Fruit fly (Drosophila melanogaster): ENCODE data around the gene CG31751.

Gene CG31751

dm6 chr2L:18702721-18703488 is 25.9 kb downstream of the CG31751 start, which contains the start of the genes CG10376 and CG10343 (continued):
- TF ChIP-seq CG1529 (GFP tag; optimal IDR thresholded peaks at IDR 0.05) (peak; percentile 62), CG7839 (tag; optimal IDR thresholded peaks at IDR 0.05) (peak; percentile 95), hth (optimal IDR thresholded peaks at IDR 0.05) (no peak), chif (GFP tag; optimal IDR thresholded peaks at IDR 0.05) (peak in 1 of 2 experiments; percentile 54), org-1 (GFP tag; optimal IDR thresholded peaks at IDR 0.05) (peak; percentile 44), CG4282 (GFP tag; optimal IDR thresholded peaks at IDR 0.05) (no peak), CG13123 (GFP tag; optimal IDR thresholded peaks at IDR 0.05) (peak; percentile 55), Lhr (GFP tag; optimal IDR thresholded peaks at IDR 0.05) (peak; percentile 67), Sry-β (GFP tag; optimal IDR thresholded peaks at IDR 0.05) (peak; percentile 74), ash1 (GFP tag; optimal IDR thresholded peaks at IDR 0.05) (no peak), E2f1 (GFP tag; IDR thresholded peaks at IDR 0.05) (peak; percentile 76), az2 (GFP tag; optimal IDR thresholded peaks at IDR 0.05) (peak; percentile 88), da (GFP tag; optimal IDR thresholded peaks at IDR 0.05) (no peak), CG14441 (GFP tag; IDR thresholded peaks at IDR 0.05) (peak; percentile 82), CG14050 (GFP tag; IDR thresholded peaks at IDR 0.05) (peak; percentile 66), CG3163 (GFP tag; optimal IDR thresholded peaks at IDR 0.05) (no peak), nau (GFP tag; optimal IDR thresholded peaks at IDR 0.05) (no peak)

- TF ChIP-seq CG14050 (GFP tag; IDR thresholded peaks at IDR 0.05) (peak; percentile 90), pan (optimal IDR thresholded peaks at IDR 0.05) (no peak), pan (GFP tag; optimal IDR thresholded peaks at IDR 0.05 in 1 of 2, IDR thresholded peaks at IDR 0.05 in 1 of 2) (peak in 1 of 2 experiments; percentile 87), Hmx (GFP tag; optimal IDR thresholded peaks at IDR 0.05) (peak; percentile 81), CTCF (GFP tag; optimal IDR thresholded peaks at IDR 0.05) (no peak), Eip74EF (GFP tag; optimal IDR thresholded peaks at IDR 0.05) (peak in 1 of 2 experiments; percentile 46), E2f1 (GFP tag; IDR thresholded peaks at IDR 0.05) (peak; percentile 82), Drgx (GFP tag; IDR thresholded peaks at IDR 0.05) (peak; percentile 74), B-H1 (GFP tag; IDR thresholded peaks at IDR 0.05) (peak; percentile 80), Hey (tag; optimal IDR thresholded peaks at IDR 0.05) (peak; percentile 65), dmrt11E (tag; optimal IDR thresholded peaks at IDR 0.05) (peak; percentile 96), bbx (GFP tag; IDR thresholded peaks at IDR 0.05; ENCODE audit: partially characterized antibody) (peak; percentile 97), HLH3B (GFP tag; IDR thresholded peaks at IDR 0.05) (peak; percentile 94), chif (GFP tag; optimal IDR thresholded peaks at IDR 0.05) (peak; percentile 94), NC2α (GFP tag; optimal IDR thresholded peaks at IDR 0.05) (peak; percentile 43), Bteb2 (GFP tag; optimal IDR thresholded peaks at IDR 0.05) (peak; percentile 94), CG6175 (GFP tag; IDR thresholded peaks at IDR 0.05) (peak; percentile 70; the same call in 2 of the 3 replicates), tll (GFP tag; optimal IDR thresholded peaks at IDR 0.05) (peak in 1 of 2 experiments; percentile 65), CG7357 (GFP tag; IDR thresholded peaks at IDR 0.05) (peak; percentile 81), CG12942 (GFP tag; optimal IDR thresholded peaks at IDR 0.05) (peak; percentile 98), hth (optimal IDR thresholded peaks at IDR 0.05) (no peak), CG10366 (GFP tag; IDR thresholded peaks at IDR 0.05) (peak; percentile 89), CG32532 (GFP tag; IDR thresholded peaks at IDR 0.05) (peak; percentile 92), gt (GFP tag; IDR thresholded peaks at IDR 0.05) (0 out of 2 replicates have a peak, but pooled peaks have one; percentile 49), CG16813 (GFP tag; IDR thresholded peaks at IDR 0.05; ENCODE audit: partially characterized antibody) (peak; percentile 99), CG3407 (GFP tag; optimal IDR thresholded peaks at IDR 0.05) (peak; percentile 89), CG11085 (GFP tag; IDR thresholded peaks at IDR 0.05) (peak; percentile 90), Dad (GFP tag; optimal IDR thresholded peaks at IDR 0.05) (peak; percentile 76), ind (GFP tag; optimal IDR thresholded peaks at IDR 0.05) (peak; percentile 90), CG16779 (GFP tag; IDR thresholded peaks at IDR 0.05) (peak; percentile 64), MTF-1 (GFP tag; optimal IDR thresholded peaks at IDR 0.05; ENCODE audit: borderline replicate concordance) (no peak), Myb (GFP tag; optimal IDR thresholded peaks at IDR 0.05) (peak; percentile 84), CG17361 (GFP tag; IDR thresholded peaks at IDR 0.05) (peak; percentile 84), oc (tag; optimal IDR thresholded peaks at IDR 0.05) (no peak), otp (GFP tag; IDR thresholded peaks at IDR 0.05) (peak; percentile 96), ac (GFP tag; optimal IDR thresholded peaks at IDR 0.05) (peak; percentile 71)
Observed at dm6 chr2L:18705617-18706046, 28.6 kb downstream of the CG31751 start, which contains the start of gene Jwa. Gene Jwa (minus strand): TSS chr2L:18705703.

All from whole organism, embryonic.